Worm (Caenorhabditis elegans) whole organism, L1 larva: ENCODE results near the gene K12H4.2.

ENCODE experiments used
- C04F5.9 ChIP-seq: sonication (generic microtip); optimal IDR thresholded peaks from 2 replicates; lab custom pipeline; 2016; ENCODE audit warnings: missing genetic modification characterization, missing compliant biosample characterization
- Y116A8C.19 ChIP-seq: sonication (generic microtip); optimal IDR thresholded peaks from 2 replicates; lab custom pipeline; 2016; ENCODE audit warnings: missing compliant biosample characterization, missing genetic modification characterization, borderline replicate concordance
- aha-1 ChIP-seq: fragments of 150-350 bp; optimal IDR thresholded peaks from 2 replicates; lab custom pipeline; 2014; ENCODE audit warnings: missing biosample characterization, missing genetic modification characterization
- blmp-1 ChIP-seq: fragments of 150-350 bp; optimal IDR thresholded peaks from 2 replicates; lab custom pipeline; 2014; ENCODE audit warnings: missing biosample characterization, missing genetic modification characterization
- ceh-8 ChIP-seq: fragments of 200-800 bp; sonication (Bioruptor generic); optimal IDR thresholded peaks from 2 replicates; lab custom pipeline; 2018; ENCODE audit warnings: mild to moderate bottlenecking, missing genetic modification characterization, moderate library complexity, missing compliant biosample characterization
- ceh-88 ChIP-seq: fragments of 200-800 bp; sonication (Bioruptor generic); IDR thresholded peaks from 2 replicates; pipeline ENCODE4 v1.3.6; 2022; ENCODE audit warnings: missing genetic modification characterization, missing compliant biosample characterization
- ces-1 ChIP-seq: fragments of 150-350 bp; optimal IDR thresholded peaks from 2 replicates; lab custom pipeline; 2014; ENCODE audit warnings: missing biosample characterization, missing genetic modification reagents, missing genetic modification characterization
- egl-13 ChIP-seq: sonication (generic microtip); optimal IDR thresholded peaks from 2 replicates; lab custom pipeline; 2016; ENCODE audit warnings: missing genotype, missing genetic modification reagents, missing genetic modification characterization, missing compliant biosample characterization
- egl-27 ChIP-seq, 2 experiments: fragments of 150-350 bp in 1 of 2; sonication (generic microtip); optimal IDR thresholded peaks; 3 replicates each; lab custom pipeline; 2017 to 2018; ENCODE audit warnings: missing biosample characterization in 2 of 2, missing genetic modification characterization in 2 of 2, missing genetic modification reagents in 2 of 2
- elt-2 ChIP-seq: sonication (generic microtip); optimal IDR thresholded peaks from 2 replicates; lab custom pipeline; 2016; ENCODE audit warnings: missing genetic modification characterization, mild to moderate bottlenecking, inconsistent platforms, missing compliant biosample characterization, missing genetic modification reagents
- ets-5 ChIP-seq: fragments of 200-800 bp; sonication (Bioruptor generic); IDR thresholded peaks from 2 replicates; pipeline ENCODE4 v1.3.6; 2022; ENCODE audit warnings: missing genetic modification characterization, missing compliant biosample characterization
- fkh-4 ChIP-seq: sonication (generic microtip); optimal IDR thresholded peaks from 2 replicates; lab custom pipeline; 2016; ENCODE audit warnings: missing compliant biosample characterization, missing genetic modification characterization, borderline replicate concordance
- grh-1 ChIP-seq: fragments of 200-800 bp; sonication (Bioruptor generic); IDR thresholded peaks from 2 replicates; pipeline ENCODE4 v1.3.6; 2022; ENCODE audit warnings: missing genetic modification reagents, missing genetic modification characterization, missing compliant biosample characterization
- hlh-17 ChIP-seq: fragments of 200-800 bp; sonication (Bioruptor generic); optimal IDR thresholded peaks from 2 replicates; lab custom pipeline; 2018; ENCODE audit warnings: missing genetic modification characterization, mild to moderate bottlenecking, missing compliant biosample characterization, moderate library complexity, borderline replicate concordance
- hlh-4 ChIP-seq: sonication (generic microtip); optimal IDR thresholded peaks from 2 replicates; lab custom pipeline; 2016; ENCODE audit warnings: mild to moderate bottlenecking, missing genetic modification characterization, missing compliant biosample characterization
- jun-1 ChIP-seq: fragments of 150-350 bp; optimal IDR thresholded peaks from 2 replicates; lab custom pipeline; 2014; ENCODE audit warnings: missing biosample characterization, missing genetic modification reagents, missing genetic modification characterization
- lin-14 ChIP-seq: fragments of 200-800 bp; sonication (Bioruptor generic); optimal IDR thresholded peaks from 2 replicates; lab custom pipeline; 2018; ENCODE audit warnings: mild to moderate bottlenecking, missing genetic modification characterization, moderate library complexity, missing compliant biosample characterization
- lin-15B ChIP-seq: fragments of 150-350 bp; sonication (generic microtip); optimal IDR thresholded peaks from 3 replicates; lab custom pipeline; 2014; ENCODE audit warnings: missing biosample characterization, missing genetic modification characterization
- lin-35 ChIP-seq, 2 experiments: fragments of 150-350 bp; optimal IDR thresholded peaks; 2 replicates each; lab custom pipeline; 2014; ENCODE audit warnings: missing biosample characterization in 2 of 2, missing genetic modification characterization in 2 of 2, missing genetic modification reagents in 2 of 2
- lsy-2 ChIP-seq, 2 experiments: fragments of 150-350 bp; optimal IDR thresholded peaks; 2 replicates each; lab custom pipeline; 2014; ENCODE audit warnings: missing biosample characterization in 2 of 2, missing genetic modification characterization in 2 of 2
- mab-9 ChIP-seq: fragments of 200-800 bp; sonication (Bioruptor generic); IDR thresholded peaks from 2 replicates; pipeline ENCODE4 v1.3.6; 2022; ENCODE audit warnings: missing genetic modification reagents, missing genetic modification characterization, missing compliant biosample characterization
- mef-2 ChIP-seq: fragments of 150-350 bp; optimal IDR thresholded peaks from 2 replicates; lab custom pipeline; 2014; ENCODE audit warnings: missing biosample characterization, missing genetic modification characterization
- nhr-19 ChIP-seq: fragments of 200-800 bp; sonication (Bioruptor generic); conservative IDR thresholded peaks from 2 replicates; pipeline ENCODE4 v1.3.6; 2022; ENCODE audit warnings: missing genetic modification characterization, missing compliant biosample characterization
- nhr-20 ChIP-seq: sonication (generic microtip); optimal IDR thresholded peaks from 2 replicates; lab custom pipeline; 2016; ENCODE audit warnings: mild to moderate bottlenecking, missing genetic modification characterization, missing compliant biosample characterization
- nhr-47 ChIP-seq: sonication (generic microtip); optimal IDR thresholded peaks from 2 replicates; lab custom pipeline; 2016; ENCODE audit warnings: mild to moderate bottlenecking, missing genetic modification characterization, moderate library complexity, missing compliant biosample characterization
- nhr-77 ChIP-seq: fragments of 150-350 bp; optimal IDR thresholded peaks from 2 replicates; lab custom pipeline; 2014; ENCODE audit warnings: missing biosample characterization, missing genetic modification characterization
- nhr-84 ChIP-seq: sonication (generic microtip); optimal IDR thresholded peaks from 2 replicates; lab custom pipeline; 2017; ENCODE audit warnings: missing biosample characterization, missing genetic modification characterization
- nhr-90 ChIP-seq: sonication (generic microtip); optimal IDR thresholded peaks from 2 replicates; lab custom pipeline; 2016; ENCODE audit warnings: mild to moderate bottlenecking, missing genetic modification characterization, missing compliant biosample characterization; ENCODE audit not compliant: poor library complexity
- pqm-1 ChIP-seq: sonication (generic microtip); optimal IDR thresholded peaks from 3 replicates; lab custom pipeline; 2017; ENCODE audit warnings: missing biosample characterization, missing genetic modification characterization
- skn-1 ChIP-seq: fragments of 150-350 bp; optimal IDR thresholded peaks from 2 replicates; lab custom pipeline; 2014; ENCODE audit warnings: missing biosample characterization, missing genetic modification characterization
- snu-23 ChIP-seq: sonication (generic microtip); optimal IDR thresholded peaks from 2 replicates; lab custom pipeline; 2016; ENCODE audit warnings: missing genetic modification characterization, missing compliant biosample characterization
- swsn-7 ChIP-seq: sonication (generic microtip); optimal IDR thresholded peaks from 2 replicates; lab custom pipeline; 2016; ENCODE audit warnings: missing genetic modification characterization, missing compliant biosample characterization
- tbx-2 ChIP-seq: sonication (generic microtip); optimal IDR thresholded peaks from 2 replicates; lab custom pipeline; 2016; ENCODE audit warnings: missing genetic modification characterization, missing compliant biosample characterization
- unc-130 ChIP-seq: fragments of 150-350 bp; optimal IDR thresholded peaks from 2 replicates; lab custom pipeline; 2017; ENCODE audit warnings: missing biosample characterization, missing genetic modification characterization, inconsistent platforms
- unc-30 ChIP-seq: sonication (generic microtip); optimal IDR thresholded peaks from 2 replicates; lab custom pipeline; 2017; ENCODE audit warnings: missing biosample characterization, missing genetic modification characterization
- unc-62 ChIP-seq: fragments of 150-350 bp; optimal IDR thresholded peaks from 2 replicates; lab custom pipeline; 2014; ENCODE audit warnings: missing biosample characterization, missing genetic modification reagents, missing genetic modification characterization
- unc-98 ChIP-seq: fragments of 200-800 bp; sonication (Bioruptor generic); IDR thresholded peaks from 2 replicates; pipeline ENCODE4 v1.3.6; 2022; ENCODE audit warnings: missing genetic modification characterization, missing compliant biosample characterization
- zag-1 ChIP-seq: fragments of 150-350 bp; optimal IDR thresholded peaks from 2 replicates; lab custom pipeline; 2014; ENCODE audit warnings: missing biosample characterization, missing genetic modification characterization
- ztf-4 ChIP-seq: fragments of 150-350 bp; optimal IDR thresholded peaks from 2 replicates; lab custom pipeline; 2014; ENCODE audit warnings: missing biosample characterization, missing genetic modification characterization

K12H4.2 gene

DNA sequence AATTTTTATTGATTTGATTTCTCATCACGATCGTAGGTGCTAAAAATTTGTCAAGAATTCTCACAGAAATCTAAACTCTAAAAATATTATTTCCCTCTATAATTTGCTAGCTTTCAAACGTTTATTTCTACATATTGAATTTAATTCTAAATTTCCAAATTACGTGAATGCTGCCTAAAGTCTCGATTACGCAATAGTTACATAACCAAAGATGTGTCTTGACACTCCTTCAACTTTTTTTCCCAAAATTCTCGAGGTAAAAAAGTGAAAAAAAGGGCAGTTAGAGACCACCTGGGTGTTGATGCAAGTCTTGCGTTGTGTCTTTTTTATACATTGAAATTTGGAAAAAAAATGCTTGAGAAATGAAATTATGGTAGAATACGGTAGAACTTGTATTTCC, 4.3 kb downstream of the K12H4.2 start:
- TF ChIP-seq tbx-2 = no peak
- no peak for TF ChIP-seq mab-9 (GFP tag; lab: Robert Waterston, UW)
- TF ChIP-seq mef-2 (tag; lab: Kevin White, UChicago) = no peak
- no peak for TF ChIP-seq elt-2 (tag; lab: Kevin White, UChicago)
- no peak for TF ChIP-seq unc-98 (GFP tag; lab: Robert Waterston, UW)
- TF ChIP-seq egl-27 (tag; optimal IDR thresholded peaks at IDR 0.05; lab: Kevin White, UChicago) = no peak
- TF ChIP-seq nhr-19 (GFP tag; lab: Robert Waterston, UW) = no peak
- no peak for TF ChIP-seq pqm-1
- no peak for TF ChIP-seq ets-5 (GFP tag; lab: Robert Waterston, UW)
- no peak for TF ChIP-seq ceh-8 (GFP tag; lab: Kevin White, UChicago)
- TF ChIP-seq grh-1 (GFP tag; lab: Robert Waterston, UW) = no peak
- no peak for TF ChIP-seq lin-15B (tag; lab: Kevin White, UChicago)
- no peak for TF ChIP-seq nhr-84 (tag; lab: Kevin White, UChicago)
- no peak for TF ChIP-seq jun-1 (tag; lab: Kevin White, UChicago)
- TF ChIP-seq Y116A8C.19 (tag; lab: Kevin White, UChicago) = no peak
- no peak for TF ChIP-seq unc-62 (GFP tag; lab: Kevin White, UChicago)

DNA sequence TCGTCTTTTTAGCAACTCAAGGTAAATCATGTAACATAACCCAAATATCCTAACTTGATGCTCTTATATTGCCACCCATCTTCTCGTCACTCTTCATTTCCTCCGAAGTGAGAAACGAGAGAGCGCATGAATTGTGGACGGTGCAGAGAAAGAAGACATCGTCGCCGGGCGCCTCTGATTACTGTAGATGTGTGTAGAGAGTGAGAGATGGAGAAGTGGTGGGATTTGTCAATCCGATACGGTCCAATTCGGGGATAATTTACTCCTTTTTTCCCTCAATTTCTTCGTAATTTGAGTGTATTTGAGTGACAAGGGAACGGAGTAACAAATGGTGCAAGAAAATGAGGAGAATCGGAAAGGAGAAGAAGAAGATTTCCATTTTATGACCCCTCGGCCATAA, 13.6 kb downstream of the K12H4.2 start:
- TF ChIP-seq lsy-2 (tag; optimal IDR thresholded peaks at IDR 0.05; lab: Kevin White, UChicago) (peak in 1 of 2 experiments; percentile 16), blmp-1 (tag; lab: Kevin White, UChicago) (peak; percentile 8), lin-14 (GFP tag; lab: Kevin White, UChicago) (no peak)

DNA sequence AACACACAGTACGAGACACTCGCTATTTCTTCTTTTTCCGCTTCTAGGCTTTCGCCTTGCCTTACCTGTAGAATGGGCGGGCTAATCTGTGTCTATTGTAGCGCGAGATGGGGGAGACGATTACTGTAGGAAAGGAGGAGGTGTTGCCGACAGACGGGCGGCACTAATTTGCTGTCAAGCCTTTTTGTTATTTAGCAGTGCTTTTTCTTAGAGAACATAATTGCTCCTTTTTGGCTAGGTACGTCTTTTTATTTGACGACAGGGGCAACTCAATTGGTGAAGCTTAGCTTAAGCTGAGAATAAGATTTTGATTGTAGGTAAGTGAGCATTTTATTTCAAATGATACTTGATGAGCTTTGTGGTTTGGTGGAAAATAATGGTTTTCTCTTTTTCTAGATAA, 16.1 kb downstream of the K12H4.2 start:
- TF ChIP-seq nhr-47 (tag; lab: Kevin White, UChicago) = no peak

DNA sequence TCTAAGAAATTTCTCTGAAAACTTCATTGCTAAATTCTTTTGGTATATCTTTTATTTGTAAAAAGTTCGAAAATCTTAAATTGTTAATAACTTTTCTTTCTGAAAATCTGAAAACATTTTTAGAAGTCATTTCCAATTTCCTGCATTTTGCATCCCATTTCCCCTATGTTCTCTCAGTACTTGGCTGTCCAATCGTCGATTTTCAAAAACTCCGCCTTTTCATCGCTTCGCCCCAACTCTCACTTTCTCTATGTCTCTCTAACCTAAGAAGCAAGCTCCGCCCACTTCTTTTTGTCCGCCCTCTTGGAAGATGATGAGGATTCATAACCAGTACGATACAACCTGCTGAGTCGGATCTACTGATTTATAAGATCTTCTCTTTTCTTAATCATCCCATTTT, 17.6 kb downstream of the K12H4.2 start:
- TF ChIP-seq fkh-4 (tag; lab: Kevin White, UChicago) = no peak
- TF ChIP-seq C04F5.9 (tag; lab: Kevin White, UChicago) = no peak
- TF ChIP-seq nhr-77 = no peak
- peak in 1 of 2 experiments; percentile 50 for TF ChIP-seq lsy-2 (tag; optimal IDR thresholded peaks at IDR 0.05; lab: Kevin White, UChicago)
- no peak for TF ChIP-seq hlh-4 (tag; lab: Kevin White, UChicago)
- peak; percentile 17 for TF ChIP-seq snu-23
- TF ChIP-seq blmp-1 (tag; lab: Kevin White, UChicago) = peak; percentile 65
- TF ChIP-seq mef-2 (tag; lab: Kevin White, UChicago) = no peak
- TF ChIP-seq unc-62 (GFP tag; lab: Kevin White, UChicago) = no peak

DNA sequence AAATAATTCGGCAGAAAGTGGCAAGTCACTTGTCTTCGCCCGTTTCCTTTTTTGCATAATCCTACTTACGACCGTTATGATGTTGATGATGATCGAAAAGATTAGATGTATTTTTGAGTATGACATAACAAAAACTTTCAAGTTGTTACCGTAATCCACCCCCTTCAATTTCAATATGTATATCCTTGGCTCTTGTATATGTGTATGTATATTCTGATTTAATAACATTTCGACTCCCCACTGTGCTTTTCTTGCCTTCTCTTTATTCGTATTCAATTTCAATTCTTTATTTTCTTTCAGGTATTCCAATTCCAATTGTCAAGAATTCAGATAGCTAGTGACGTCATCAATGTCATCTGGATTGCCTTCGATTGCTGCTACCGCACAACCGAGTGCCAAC, 19.5 kb downstream of the K12H4.2 start, which contains the start of gene pros-1:
TSS of gene pros-1 (plus strand) at position 301 of the 400 bp plus-strand sequence.
- TF ChIP-seq ces-1 (GFP tag; lab: Kevin White, UChicago) (no peak), ceh-8 (GFP tag; lab: Kevin White, UChicago) (no peak), unc-130 (no peak), lin-15B (tag; lab: Kevin White, UChicago) (no peak), nhr-90 (tag; lab: Kevin White, UChicago) (no peak), hlh-17 (GFP tag; lab: Kevin White, UChicago) (no peak), unc-30 (tag; lab: Kevin White, UChicago) (no peak), zag-1 (tag; lab: Kevin White, UChicago) (no peak), skn-1 (no peak), lin-35 (GFP tag; optimal IDR thresholded peaks at IDR 0.05; lab: Kevin White, UChicago) (no peak), elt-2 (tag; lab: Kevin White, UChicago) (no peak), egl-13 (tag; lab: Kevin White, UChicago) (no peak), aha-1 (no peak), swsn-7 (tag; lab: Kevin White, UChicago) (no peak), ztf-4 (tag; lab: Kevin White, UChicago) (no peak), ceh-88 (GFP tag; lab: Robert Waterston, UW) (no peak), snu-23 (no peak), nhr-20 (tag; lab: Kevin White, UChicago) (no peak)
